Worm (Caenorhabditis elegans): ENCODE data around the gene ppm-1.G.

- TF ChIP-seq snpc-4 (tag; optimal IDR thresholded peaks at IDR 0.05) (no peak), unc-62 (GFP tag; optimal IDR thresholded peaks at IDR 0.05) (no peak), ceh-82 (tag; optimal IDR thresholded peaks at IDR 0.05) (no peak), aly-2 (tag; optimal IDR thresholded peaks at IDR 0.05) (no peak), ama-1 (optimal IDR thresholded peaks at IDR 0.05) (no peak), hmg-11 (tag; optimal IDR thresholded peaks at IDR 0.05) (no peak), nhr-237 (tag; optimal IDR thresholded peaks at IDR 0.05) (no peak)
Measured at ce11 chrIII:834443-834815, 50.9 kb downstream of the ppm-1.G start.
